Worm (Caenorhabditis elegans): ENCODE data around the gene C54E10.7.

- TF ChIP-seq npax-4 (tag; optimal IDR thresholded peaks at IDR 0.05) (no peak), unc-3 (GFP tag; conservative IDR thresholded peaks at IDR 0.05) (no peak), unc-3 (tag; optimal IDR thresholded peaks at IDR 0.05) (no peak), unc-55 (GFP tag; optimal IDR thresholded peaks at IDR 0.05) (no peak), hlh-6 (tag; optimal IDR thresholded peaks at IDR 0.05) (no peak), ceh-14 (tag; optimal IDR thresholded peaks at IDR 0.05) (no peak), fkh-10 (GFP tag; optimal IDR thresholded peaks at IDR 0.05) (no peak), pqm-1 (tag; optimal IDR thresholded peaks at IDR 0.05) (no peak), ama-1 (optimal IDR thresholded peaks at IDR 0.05) (no peak), pat-9 (tag; optimal IDR thresholded peaks at IDR 0.05) (no peak)
These were observed 35.2 kb upstream of the C54E10.7 start, which contains the start of gene Y17D7B.4 for ce11 chrV:18776245-18776737.

Data from whole organism, late embryonic.